Fruit fly (Drosophila melanogaster) whole organism, prepupa: Measurements from ENCODE around the gene Dus1.

Experiments
- Blimp-1 ChIP-seq: fragments of 200-800 bp; sonication (Bioruptor generic); optimal IDR thresholded peaks from 3 replicates; lab custom pipeline; 2017; ENCODE audit warnings: missing biosample characterization, missing genetic modification characterization, mild to moderate bottlenecking, moderate library complexity, missing genetic modification reagents
- CG9139 ChIP-seq: fragments of 200-800 bp; sonication (Bioruptor generic); optimal IDR thresholded peaks from 3 replicates; lab custom pipeline; 2017; ENCODE audit warnings: missing biosample characterization, mild to moderate bottlenecking, missing genetic modification characterization
- Hr4 ChIP-seq: fragments of 200-800 bp; sonication (Bioruptor generic); optimal IDR thresholded peaks from 3 replicates; lab custom pipeline; 2016; ENCODE audit warnings: missing biosample characterization, missing genetic modification characterization
- Lpt ChIP-seq: fragments of 200-800 bp; sonication (Bioruptor generic); optimal IDR thresholded peaks from 3 replicates; lab custom pipeline; 2016; ENCODE audit warnings: missing biosample characterization, missing genetic modification characterization
- Sox15 ChIP-seq: fragments of 200-800 bp; sonication (Bioruptor generic); optimal IDR thresholded peaks from 3 replicates; lab custom pipeline; 2016; ENCODE audit warnings: missing biosample characterization, missing genetic modification characterization
- acj6 ChIP-seq: fragments of 200-800 bp; sonication (Bioruptor generic); optimal IDR thresholded peaks from 3 replicates; lab custom pipeline; 2016; ENCODE audit warnings: missing biosample characterization, missing genetic modification characterization
- cyc ChIP-seq: fragments of 200-800 bp; sonication (Bioruptor generic); optimal IDR thresholded peaks from 3 replicates; lab custom pipeline; 2016; ENCODE audit warnings: missing biosample characterization, missing genetic modification characterization

dm6 chr2L:225386-225682, 46.2 kb downstream of the Dus1 start:
- no peak for TF ChIP-seq Blimp-1
- TF ChIP-seq cyc (GFP tag; lab: Kevin White, UChicago) = no peak
- TF ChIP-seq acj6 (GFP tag; lab: Kevin White, UChicago) = no peak
- TF ChIP-seq Lpt (GFP tag; lab: Kevin White, UChicago) = no peak
- no peak for TF ChIP-seq CG9139
- TF ChIP-seq Sox15 (GFP tag; lab: Kevin White, UChicago) = no peak
- no peak for TF ChIP-seq Hr4 (GFP tag; lab: Kevin White, UChicago)
